Fruit fly (Drosophila melanogaster) whole organism, embryonic: ENCODE data around the gene Mob3.
A peak's percentile ranks its signal among the peaks of the same experiment; 100 is the strongest.

Experiments
- Abd-B ChIP-seq: fragments of 200-800 bp; sonication (Bioruptor generic); optimal IDR thresholded peaks from 2 replicates; lab custom pipeline; 2018; ENCODE audit warnings: missing biosample characterization, mild to moderate bottlenecking, missing genetic modification characterization, moderate library complexity
- Aef1 ChIP-seq: fragments of 200-800 bp; sonication (Bioruptor generic); IDR thresholded peaks from 3 replicates; pipeline ENCODE4 v1.3.6; 2022; ENCODE audit warnings: missing biosample characterization, missing genetic modification characterization
- Antp ChIP-seq: fragments of 200-800 bp; sonication (Bioruptor generic); optimal IDR thresholded peaks from 3 replicates; lab custom pipeline; 2016; ENCODE audit warnings: missing biosample characterization, missing genetic modification characterization
- Atf3 ChIP-seq: fragments of 200-800 bp; sonication (Bioruptor generic); optimal IDR thresholded peaks from 3 replicates; lab custom pipeline; 2016; ENCODE audit warnings: missing biosample characterization, missing genetic modification characterization
- CG10959 ChIP-seq: fragments of 200-800 bp; sonication (Bioruptor generic); IDR thresholded peaks from 2 replicates; pipeline ENCODE4 v1.3.6; 2022; ENCODE audit warnings: missing biosample characterization, missing genetic modification characterization
- CG11398 ChIP-seq: fragments of 200-800 bp; sonication (Bioruptor generic); optimal IDR thresholded peaks from 2 replicates; lab custom pipeline; 2016; ENCODE audit warnings: missing biosample characterization, missing genetic modification characterization
- CG12659 ChIP-seq: fragments of 200-800 bp; sonication (Bioruptor generic); optimal IDR thresholded peaks from 3 replicates; lab custom pipeline; 2017; ENCODE audit warnings: mild to moderate bottlenecking, missing biosample characterization, missing genetic modification reagents, missing genetic modification characterization
- CG13287 ChIP-seq: fragments of 200-800 bp; sonication (Bioruptor generic); IDR thresholded peaks from 2 replicates; pipeline ENCODE4 v1.3.6; 2022; ENCODE audit warnings: missing biosample characterization, missing genetic modification characterization; ENCODE audit not compliant: partially characterized antibody
- CG13624 ChIP-seq: fragments of 200-800 bp; sonication (Bioruptor generic); optimal IDR thresholded peaks from 2 replicates; lab custom pipeline; 2016; ENCODE audit warnings: missing biosample characterization, missing genetic modification characterization
- CG13775 ChIP-seq: fragments of 200-800 bp; sonication (Bioruptor generic); optimal IDR thresholded peaks from 3 replicates; lab custom pipeline; 2017; ENCODE audit warnings: missing biosample characterization, mild to moderate bottlenecking, missing genetic modification characterization
- CG14667 ChIP-seq: fragments of 200-800 bp; sonication (Bioruptor generic); IDR thresholded peaks from 2 replicates; pipeline ENCODE4 v1.3.6; 2022; ENCODE audit warnings: missing biosample characterization, missing genetic modification characterization
- CG1832 ChIP-seq: fragments of 200-800 bp; sonication (Bioruptor generic); optimal IDR thresholded peaks from 2 replicates; lab custom pipeline; 2017; ENCODE audit warnings: missing biosample characterization, mild to moderate bottlenecking, missing genetic modification characterization, inconsistent platforms
- CG2199 ChIP-seq: fragments of 200-800 bp; sonication (Bioruptor generic); IDR thresholded peaks from 3 replicates; pipeline ENCODE4 v1.3.6; 2022; ENCODE audit warnings: missing biosample characterization, missing genetic modification characterization
- CG30020 ChIP-seq: fragments of 200-800 bp; optimal IDR thresholded peaks from 2 replicates; lab custom pipeline; 2019; ENCODE audit warnings: missing biosample characterization, mild to moderate bottlenecking, missing genetic modification characterization, moderate library complexity
- CG3407 ChIP-seq: fragments of 200-800 bp; sonication (Bioruptor generic); optimal IDR thresholded peaks from 2 replicates; lab custom pipeline; 2018; ENCODE audit warnings: missing biosample characterization, mild to moderate bottlenecking, missing genetic modification characterization
- CG3847 ChIP-seq: fragments of 200-800 bp; sonication (Bioruptor generic); IDR thresholded peaks from 2 replicates; pipeline ENCODE4 v1.3.6; 2022; ENCODE audit warnings: missing biosample characterization, missing genetic modification characterization
- CG5245 ChIP-seq: fragments of 200-800 bp; sonication (Bioruptor generic); optimal IDR thresholded peaks from 3 replicates; lab custom pipeline; 2016; ENCODE audit warnings: missing biosample characterization, missing genetic modification characterization
- CG5953 ChIP-seq: fragments of 200-800 bp; sonication (Bioruptor generic); IDR thresholded peaks from 2 replicates; pipeline ENCODE4 v1.3.6; 2022; ENCODE audit warnings: missing biosample characterization, missing genetic modification characterization
- CG6175 ChIP-seq: fragments of 200-800 bp; sonication (Bioruptor generic); IDR thresholded peaks from 3 replicates; pipeline ENCODE4 v1.3.6; 2022; ENCODE audit warnings: missing biosample characterization, missing genetic modification characterization
- CG8924 ChIP-seq: fragments of 200-800 bp; optimal IDR thresholded peaks from 3 replicates; lab custom pipeline; 2019; ENCODE audit warnings: missing biosample characterization, mild to moderate bottlenecking, missing genetic modification characterization, moderate library complexity
- CoRest ChIP-seq: fragments of 200-800 bp; sonication (Bioruptor generic); optimal IDR thresholded peaks from 3 replicates; lab custom pipeline; 2018; ENCODE audit warnings: missing biosample characterization, mild to moderate bottlenecking, missing genetic modification characterization, moderate library complexity
- D19A ChIP-seq: fragments of 200-800 bp; optimal IDR thresholded peaks from 3 replicates; lab custom pipeline; 2019; ENCODE audit warnings: missing biosample characterization, mild to moderate bottlenecking, missing genetic modification characterization, moderate library complexity
- Deaf1 ChIP-seq: fragments of 200-800 bp; optimal IDR thresholded peaks from 3 replicates; lab custom pipeline; 2019; ENCODE audit warnings: missing biosample characterization, mild to moderate bottlenecking, missing genetic modification characterization, moderate library complexity
- Dll ChIP-seq: fragments of 200-800 bp; sonication (Bioruptor generic); IDR thresholded peaks from 4 replicates; pipeline ENCODE4 v1.3.6; 2022; ENCODE audit warnings: missing biosample characterization, missing genetic modification characterization; ENCODE audit not compliant: partially characterized antibody
- Doc2 ChIP-seq: fragments of 200-800 bp; sonication (Bioruptor generic); IDR thresholded peaks from 2 replicates; pipeline ENCODE4 v1.3.6; 2022; ENCODE audit warnings: missing biosample characterization, missing genetic modification characterization
- Kr ChIP-seq: fragments of 200-800 bp; sonication (Bioruptor generic); optimal IDR thresholded peaks from 2 replicates; lab custom pipeline; 2017; ENCODE audit warnings: missing biosample characterization, mild to moderate bottlenecking, missing genetic modification characterization
- Lim3 ChIP-seq: fragments of 200-800 bp; sonication (Bioruptor generic); IDR thresholded peaks from 2 replicates; pipeline ENCODE4 v1.3.6; 2022; ENCODE audit warnings: missing biosample characterization, missing genetic modification characterization
- Med ChIP-seq: fragments of 200-800 bp; sonication (Bioruptor generic); peaks from one replicate; lab custom pipeline; 2016; ENCODE audit warnings: missing biosample characterization, missing genetic modification characterization, mild to moderate bottlenecking, inconsistent platforms, moderate library complexity
- NC2β ChIP-seq: fragments of 200-800 bp; sonication (Bioruptor generic); optimal IDR thresholded peaks from 2 replicates; lab custom pipeline; 2016; ENCODE audit warnings: missing biosample characterization, missing genetic modification characterization
- PHDP ChIP-seq: fragments of 200-800 bp; sonication (Bioruptor generic); optimal IDR thresholded peaks from 3 replicates; lab custom pipeline; 2018; ENCODE audit warnings: missing biosample characterization, mild to moderate bottlenecking, missing genetic modification characterization, moderate library complexity
- Side ChIP-seq: fragments of 200-800 bp; sonication (Bioruptor generic); optimal IDR thresholded peaks from 2 replicates; lab custom pipeline; 2016; ENCODE audit warnings: missing biosample characterization, missing genetic modification characterization
- Sin3A ChIP-seq: fragments of >200 bp; optimal IDR thresholded peaks from 2 replicates; lab custom pipeline; 2018
- Six4 ChIP-seq: fragments of 200-800 bp; sonication (Bioruptor generic); optimal IDR thresholded peaks from 2 replicates; lab custom pipeline; 2016; ENCODE audit warnings: missing biosample characterization, missing genetic modification characterization
- Sox102F ChIP-seq: fragments of 200-800 bp; sonication (Bioruptor generic); optimal IDR thresholded peaks from 2 replicates; lab custom pipeline; 2018; ENCODE audit warnings: missing biosample characterization, mild to moderate bottlenecking, missing genetic modification characterization, moderate library complexity
- ci ChIP-seq: fragments of 200-800 bp; sonication (Bioruptor generic); IDR thresholded peaks from 3 replicates; pipeline ENCODE4 v1.3.6; 2022; ENCODE audit warnings: missing biosample characterization, missing genetic modification characterization
- dimm ChIP-seq: fragments of 200-800 bp; sonication (Bioruptor generic); IDR thresholded peaks from 2 replicates; pipeline ENCODE4 v1.3.6; 2022; ENCODE audit warnings: missing biosample characterization, missing genetic modification characterization
- dysf ChIP-seq: fragments of 200-800 bp; sonication (Bioruptor generic); IDR thresholded peaks from 3 replicates; pipeline ENCODE4 v1.3.6; 2022; ENCODE audit warnings: missing biosample characterization, missing genetic modification characterization
- exex ChIP-seq: fragments of 200-800 bp; sonication (Bioruptor generic); optimal IDR thresholded peaks from 4 replicates; lab custom pipeline; 2018; ENCODE audit warnings: missing biosample characterization, mild to moderate bottlenecking, missing genetic modification characterization, moderate library complexity
- fd64A ChIP-seq: fragments of 200-800 bp; sonication (Bioruptor generic); optimal IDR thresholded peaks from 3 replicates; lab custom pipeline; 2018; ENCODE audit warnings: missing biosample characterization, mild to moderate bottlenecking, missing genetic modification characterization
- grn ChIP-seq: fragments of 200-800 bp; sonication (Bioruptor generic); optimal IDR thresholded peaks from 3 replicates; lab custom pipeline; 2017; ENCODE audit warnings: missing biosample characterization, missing genetic modification characterization
- gsb-n ChIP-seq: fragments of 200-800 bp; sonication (Bioruptor generic); optimal IDR thresholded peaks from 3 replicates; lab custom pipeline; 2018; ENCODE audit warnings: missing biosample characterization, mild to moderate bottlenecking, missing genetic modification characterization
- ham ChIP-seq: fragments of 200-800 bp; sonication (Bioruptor generic); IDR thresholded peaks from 2 replicates; pipeline ENCODE4 v1.3.6; 2022; ENCODE audit warnings: missing biosample characterization, missing genetic modification characterization
- kay ChIP-seq: fragments of 200-800 bp; sonication (Bioruptor generic); optimal IDR thresholded peaks from 2 replicates; lab custom pipeline; 2016; ENCODE audit warnings: missing biosample characterization, missing genetic modification characterization
- luna ChIP-seq: fragments of 200-800 bp; sonication (Bioruptor generic); optimal IDR thresholded peaks from 2 replicates; lab custom pipeline; 2016; ENCODE audit warnings: missing biosample characterization, missing genetic modification characterization
- pan ChIP-seq, 4 experiments: fragments of >200 bp in 3 of 4; fragments of 200-800 bp in 1 of 4; sonication (Bioruptor generic) in 1 of 4; optimal IDR thresholded peaks in 3 of 4; IDR thresholded peaks in 1 of 4; 2 replicates each; pipeline versions ENCODE4 v1.3.6 to Lab custom; 2017 to 2022; ENCODE audit warnings: missing biosample characterization in 2 of 4, missing genetic modification characterization in 2 of 4, mixed read lengths in 1 of 4
- phol ChIP-seq: fragments of 200-800 bp; sonication (Bioruptor generic); optimal IDR thresholded peaks from 3 replicates; lab custom pipeline; 2018; ENCODE audit warnings: missing biosample characterization, mild to moderate bottlenecking, missing genetic modification characterization, moderate library complexity
- ro ChIP-seq: fragments of 200-800 bp; sonication (Bioruptor generic); IDR thresholded peaks from 2 replicates; pipeline ENCODE4 v1.3.6; 2022; ENCODE audit warnings: missing biosample characterization, missing genetic modification characterization
- run ChIP-seq: fragments of 200-800 bp; sonication (Bioruptor generic); optimal IDR thresholded peaks from 3 replicates; lab custom pipeline; 2018; ENCODE audit warnings: missing biosample characterization, mild to moderate bottlenecking, missing genetic modification characterization
- scrt ChIP-seq: fragments of 200-800 bp; sonication (Bioruptor generic); optimal IDR thresholded peaks from 2 replicates; lab custom pipeline; 2018; ENCODE audit warnings: missing biosample characterization, mild to moderate bottlenecking, missing genetic modification characterization, moderate library complexity
- sim ChIP-seq: fragments of 200-800 bp; sonication (Bioruptor generic); IDR thresholded peaks from 2 replicates; pipeline ENCODE4 v1.3.6; 2022; ENCODE audit warnings: missing biosample characterization, missing genetic modification characterization
- slp2 ChIP-seq: fragments of 200-800 bp; sonication (Bioruptor generic); optimal IDR thresholded peaks from 2 replicates; lab custom pipeline; 2016; ENCODE audit warnings: missing biosample characterization, missing genetic modification characterization
- vvl ChIP-seq: fragments of 200-800 bp; sonication (Bioruptor generic); IDR thresholded peaks from 2 replicates; pipeline ENCODE4 v1.3.6; 2022; ENCODE audit warnings: missing biosample characterization, missing genetic modification characterization

Mob3 gene

DNA sequence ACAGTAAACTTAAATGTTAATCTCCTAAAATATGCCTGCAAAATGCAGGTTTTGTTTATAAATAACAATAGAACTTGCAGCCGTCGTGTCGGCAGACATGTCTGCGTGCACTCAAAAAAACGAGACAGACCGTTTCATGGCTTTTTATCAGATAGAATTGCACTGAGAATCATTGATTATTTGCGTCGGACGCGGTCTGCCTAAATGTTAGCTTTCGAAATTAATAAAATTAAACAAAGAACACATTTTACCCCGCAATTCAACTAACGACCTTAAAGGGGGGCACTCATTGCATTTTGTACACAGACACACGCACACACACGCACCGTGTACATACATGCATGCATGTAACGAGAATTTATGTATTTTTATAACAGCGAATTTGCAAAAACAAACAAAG lies 11.7 kb downstream of the Mob3 start (continued):
- TF ChIP-seq Dll (GFP tag; lab: Robert Waterston, UW) (no peak), Side (peak; percentile 39), NC2β (GFP tag; lab: Kevin White, UChicago) (peak; percentile 50), PHDP (tag; lab: Kevin White, UChicago) (no peak), CG13624 (GFP tag; lab: Kevin White, UChicago) (peak; percentile 33), D19A (no peak), Six4 (no peak), fd64A (GFP tag; lab: Kevin White, UChicago) (no peak), CG3847 (no peak), dysf (GFP tag; lab: Robert Waterston, UW) (no peak), CoRest (tag; lab: Kevin White, UChicago) (no peak), Lim3 (GFP tag; lab: Robert Waterston, UW) (no peak), Abd-B (GFP tag; lab: Kevin White, UChicago) (no peak), CG2199 (GFP tag; lab: Robert Waterston, UW) (0 out of 3 replicates have a peak, but pooled peaks have one; percentile 34), CG8924 (no peak), kay (GFP tag; lab: Kevin White, UChicago) (no peak), CG13287 (GFP tag; lab: Robert Waterston, UW) (no peak), run (tag; lab: Kevin White, UChicago) (no peak), Antp (GFP tag; lab: Kevin White, UChicago) (peak; percentile 24), Kr (no peak), CG3407 (peak; percentile 18), sim (peak; percentile 43; the same call in 1 of the 2 replicates), grn (no peak), CG10959 (GFP tag; lab: Robert Waterston, UW) (no peak), CG14667 (GFP tag; lab: Robert Waterston, UW) (no peak), scrt (GFP tag; lab: Kevin White, UChicago) (no peak), phol (tag; lab: Kevin White, UChicago) (peak; percentile 28), Atf3 (GFP tag; lab: Kevin White, UChicago) (no peak), CG12659 (GFP tag; lab: Kevin White, UChicago) (no peak), Sox102F (no peak), CG6175 (no peak), gsb-n (tag; lab: Kevin White, UChicago) (no peak), CG11398 (GFP tag; lab: Kevin White, UChicago) (no peak), exex (no peak), Sin3A (lab: Kevin White, UChicago) (no peak), Doc2 (GFP tag; lab: Robert Waterston, UW) (no peak), Deaf1 (no peak), CG30020 (tag; lab: Kevin White, UChicago) (no peak), slp2 (GFP tag; lab: Kevin White, UChicago) (no peak), CG5953 (GFP tag; lab: Robert Waterston, UW) (no peak), vvl (GFP tag; lab: Robert Waterston, UW) (no peak), ham (GFP tag; lab: Robert Waterston, UW) (no peak), CG1832 (GFP tag; lab: Kevin White, UChicago) (no peak), CG13775 (GFP tag; lab: Kevin White, UChicago) (peak; percentile 31), ro (GFP tag; lab: Robert Waterston, UW) (no peak), ci (GFP tag; lab: Robert Waterston, UW) (no peak; the same call in 2 of the 3 replicates), dimm (GFP tag; lab: Robert Waterston, UW) (no peak), CG5245 (GFP tag; lab: Kevin White, UChicago) (peak; percentile 10), Aef1 (GFP tag; lab: Robert Waterston, UW) (no peak), pan (optimal IDR thresholded peaks at IDR 0.05; lab: Kevin White, UChicago) (no peak), pan (GFP tag; optimal IDR thresholded peaks at IDR 0.05 in 1 of 2, IDR thresholded peaks at IDR 0.05 in 1 of 2) (peak in 1 of 2 experiments; percentile 27), luna (GFP tag; lab: Kevin White, UChicago) (no peak), Med (GFP tag; lab: Kevin White, UChicago) (peak; percentile 86)
